Fruit fly (Drosophila melanogaster) whole organism, embryonic: ENCODE results near the gene CG9706.

Experiments
- ATbp ChIP-seq: fragments of 200-800 bp; sonication (Bioruptor generic); optimal IDR thresholded peaks from 2 replicates; lab custom pipeline; 2017; ENCODE audit warnings: missing biosample characterization, mild to moderate bottlenecking, missing genetic modification characterization, missing genetic modification reagents
- Ada2b ChIP-seq: fragments of 200-800 bp; sonication (Bioruptor generic); IDR thresholded peaks from 2 replicates; pipeline ENCODE4 v1.3.6; 2022; ENCODE audit warnings: missing biosample characterization, missing genetic modification characterization
- Blimp-1 ChIP-seq: fragments of 200-800 bp; sonication (Bioruptor generic); optimal IDR thresholded peaks from 3 replicates; lab custom pipeline; 2018; ENCODE audit warnings: missing biosample characterization, missing genetic modification characterization, mild to moderate bottlenecking, moderate library complexity, missing genetic modification reagents
- CG1024 ChIP-seq: fragments of 200-800 bp; sonication (Bioruptor generic); IDR thresholded peaks from 2 replicates; pipeline ENCODE4 v1.3.6; 2022; ENCODE audit warnings: missing biosample characterization, missing genetic modification characterization
- CG10267 ChIP-seq: fragments of 200-800 bp; sonication (Bioruptor generic); optimal IDR thresholded peaks from 2 replicates; lab custom pipeline; 2018; ENCODE audit warnings: missing biosample characterization, mild to moderate bottlenecking, missing genetic modification characterization, moderate library complexity
- CG10565 ChIP-seq: fragments of 200-800 bp; sonication (Bioruptor generic); optimal IDR thresholded peaks from 3 replicates; lab custom pipeline; 2016; ENCODE audit warnings: missing biosample characterization, mild to moderate bottlenecking, missing genetic modification characterization
- CG10979 ChIP-seq: fragments of 200-800 bp; sonication (Bioruptor generic); optimal IDR thresholded peaks from 2 replicates; lab custom pipeline; 2018; ENCODE audit warnings: missing biosample characterization, mild to moderate bottlenecking, missing genetic modification characterization, moderate library complexity
- CG11504 ChIP-seq: fragments of 200-800 bp; sonication (Bioruptor generic); optimal IDR thresholded peaks from 3 replicates; lab custom pipeline; 2019; ENCODE audit warnings: missing biosample characterization, mild to moderate bottlenecking, missing genetic modification characterization, moderate library complexity
- CG12391 ChIP-seq: fragments of 200-800 bp; sonication (Bioruptor generic); optimal IDR thresholded peaks from 3 replicates; lab custom pipeline; 2018; ENCODE audit warnings: missing biosample characterization, mild to moderate bottlenecking, missing genetic modification characterization, moderate library complexity
- CG13775 ChIP-seq: fragments of 200-800 bp; sonication (Bioruptor generic); optimal IDR thresholded peaks from 3 replicates; lab custom pipeline; 2017; ENCODE audit warnings: missing biosample characterization, mild to moderate bottlenecking, missing genetic modification characterization
- CG14710 ChIP-seq: fragments of 200-800 bp; sonication (Bioruptor generic); optimal IDR thresholded peaks from 3 replicates; lab custom pipeline; 2019; ENCODE audit warnings: missing biosample characterization, mild to moderate bottlenecking, missing genetic modification characterization, moderate library complexity
- CG14860 ChIP-seq: fragments of 200-800 bp; sonication (Bioruptor generic); IDR thresholded peaks from 3 replicates; pipeline ENCODE4 v1.3.6; 2022; ENCODE audit warnings: missing biosample characterization, missing genetic modification characterization; ENCODE audit not compliant: partially characterized antibody
- CG15479 ChIP-seq: fragments of 200-800 bp; sonication (Bioruptor generic); optimal IDR thresholded peaks from 3 replicates; lab custom pipeline; 2019; ENCODE audit warnings: missing biosample characterization, mild to moderate bottlenecking, missing genetic modification characterization, moderate library complexity
- CG15696 ChIP-seq: fragments of 200-800 bp; sonication (Bioruptor generic); optimal IDR thresholded peaks from 2 replicates; lab custom pipeline; 2019; ENCODE audit warnings: missing biosample characterization, mild to moderate bottlenecking, missing genetic modification characterization, moderate library complexity
- CG17359 ChIP-seq: fragments of 200-800 bp; sonication (Bioruptor generic); optimal IDR thresholded peaks from 3 replicates; lab custom pipeline; 2018; ENCODE audit warnings: missing biosample characterization, mild to moderate bottlenecking, missing genetic modification characterization, moderate library complexity
- CG18262 ChIP-seq: fragments of 200-800 bp; optimal IDR thresholded peaks from 3 replicates; lab custom pipeline; 2019; ENCODE audit warnings: missing biosample characterization, mild to moderate bottlenecking, missing genetic modification characterization, moderate library complexity
- CG18619 ChIP-seq: fragments of 200-800 bp; sonication (Bioruptor generic); optimal IDR thresholded peaks from 3 replicates; lab custom pipeline; 2017; ENCODE audit warnings: missing biosample characterization, mild to moderate bottlenecking, missing genetic modification characterization
- CG2202 ChIP-seq: fragments of 200-800 bp; sonication (Bioruptor generic); optimal IDR thresholded peaks from 2 replicates; lab custom pipeline; 2018; ENCODE audit warnings: missing biosample characterization, mild to moderate bottlenecking, missing genetic modification characterization
- CG2875 ChIP-seq: fragments of 200-800 bp; sonication (Bioruptor generic); optimal IDR thresholded peaks from 2 replicates; lab custom pipeline; 2017; ENCODE audit warnings: missing biosample characterization, mild to moderate bottlenecking, missing genetic modification characterization, missing genetic modification reagents
- CG31441 ChIP-seq: fragments of 200-800 bp; sonication (Bioruptor generic); IDR thresholded peaks from 2 replicates; pipeline ENCODE4 v1.3.6; 2022; ENCODE audit warnings: missing biosample characterization, missing genetic modification characterization
- CG42726 ChIP-seq: fragments of 200-800 bp; sonication (Bioruptor generic); IDR thresholded peaks from 2 replicates; pipeline ENCODE4 v1.3.6; 2022; ENCODE audit warnings: missing biosample characterization, missing genetic modification characterization; ENCODE audit not compliant: partially characterized antibody
- CG7556 ChIP-seq: fragments of 200-800 bp; sonication (Bioruptor generic); optimal IDR thresholded peaks from 2 replicates; lab custom pipeline; 2017; ENCODE audit warnings: missing biosample characterization, mild to moderate bottlenecking, missing genetic modification characterization
- CG8924 ChIP-seq: fragments of 200-800 bp; optimal IDR thresholded peaks from 3 replicates; lab custom pipeline; 2019; ENCODE audit warnings: missing biosample characterization, mild to moderate bottlenecking, missing genetic modification characterization, moderate library complexity
- CrebB ChIP-seq: fragments of 200-800 bp; sonication (Bioruptor generic); optimal IDR thresholded peaks from 3 replicates; lab custom pipeline; 2018; ENCODE audit warnings: missing biosample characterization, mild to moderate bottlenecking, missing genetic modification characterization
- D ChIP-seq, 2 experiments: fragments of 200-800 bp in 1 of 2; fragments of >200 bp in 1 of 2; sonication (Bioruptor generic) in 1 of 2; optimal IDR thresholded peaks; 2 replicates in 1 of 2; 3 replicates in 1 of 2; lab custom pipeline; 2017; ENCODE audit warnings: mild to moderate bottlenecking in 1 of 2, missing biosample characterization in 1 of 2, missing genetic modification characterization in 1 of 2, missing genetic modification reagents in 1 of 2
- D19A ChIP-seq: fragments of 200-800 bp; optimal IDR thresholded peaks from 3 replicates; lab custom pipeline; 2019; ENCODE audit warnings: missing biosample characterization, mild to moderate bottlenecking, missing genetic modification characterization, moderate library complexity
- Dp ChIP-seq: fragments of 200-800 bp; sonication (Bioruptor generic); optimal IDR thresholded peaks from 2 replicates; lab custom pipeline; 2018; ENCODE audit warnings: missing biosample characterization, mild to moderate bottlenecking, missing genetic modification characterization, moderate library complexity
- Fer1 ChIP-seq: fragments of 200-800 bp; sonication (Bioruptor generic); optimal IDR thresholded peaks from 2 replicates; lab custom pipeline; 2017; ENCODE audit warnings: missing biosample characterization, mild to moderate bottlenecking, missing genetic modification characterization
- Six4 ChIP-seq: fragments of 200-800 bp; sonication (Bioruptor generic); optimal IDR thresholded peaks from 2 replicates; lab custom pipeline; 2016; ENCODE audit warnings: missing biosample characterization, missing genetic modification characterization
- al ChIP-seq: fragments of 200-800 bp; sonication (Bioruptor generic); IDR thresholded peaks from 2 replicates; pipeline ENCODE4 v1.3.6; 2022; ENCODE audit warnings: missing biosample characterization, missing genetic modification characterization
- bsh ChIP-seq, 2 experiments: fragments of 200-800 bp; sonication (Bioruptor generic); optimal IDR thresholded peaks; 2 replicates each; lab custom pipeline; 2017 to 2018; ENCODE audit warnings: mild to moderate bottlenecking in 2 of 2, missing biosample characterization in 2 of 2, missing genetic modification characterization in 2 of 2, moderate library complexity in 1 of 2
- ci ChIP-seq: fragments of 200-800 bp; sonication (Bioruptor generic); IDR thresholded peaks from 3 replicates; pipeline ENCODE4 v1.3.6; 2022; ENCODE audit warnings: missing biosample characterization, missing genetic modification characterization
- dan ChIP-seq: fragments of 200-800 bp; sonication (Bioruptor generic); IDR thresholded peaks from 2 replicates; pipeline ENCODE4 v1.3.6; 2022; ENCODE audit warnings: missing biosample characterization, missing genetic modification characterization
- dmrt11E ChIP-seq: fragments of 200-800 bp; sonication (Bioruptor generic); optimal IDR thresholded peaks from 3 replicates; lab custom pipeline; 2018; ENCODE audit warnings: missing biosample characterization, mild to moderate bottlenecking, missing genetic modification characterization, moderate library complexity
- dmrt99B ChIP-seq: fragments of 200-800 bp; sonication (Bioruptor generic); optimal IDR thresholded peaks from 2 replicates; lab custom pipeline; 2018; ENCODE audit warnings: missing biosample characterization, mild to moderate bottlenecking, missing genetic modification characterization, moderate library complexity
- emc ChIP-seq: fragments of 200-800 bp; sonication (Bioruptor generic); optimal IDR thresholded peaks from 2 replicates; lab custom pipeline; 2016; ENCODE audit warnings: missing biosample characterization, missing genetic modification characterization
- fd96Cb ChIP-seq: fragments of 200-800 bp; sonication (Bioruptor generic); optimal IDR thresholded peaks from 2 replicates; lab custom pipeline; 2018; ENCODE audit warnings: missing biosample characterization, mild to moderate bottlenecking, missing genetic modification characterization, moderate library complexity
- gem ChIP-seq: fragments of 200-800 bp; sonication (Bioruptor generic); optimal IDR thresholded peaks from 2 replicates; lab custom pipeline; 2019; ENCODE audit warnings: missing biosample characterization, mild to moderate bottlenecking, missing genetic modification characterization, moderate library complexity
- gro ChIP-seq: fragments of 200-800 bp; sonication (Bioruptor generic); optimal IDR thresholded peaks from 2 replicates; lab custom pipeline; 2016; ENCODE audit warnings: missing biosample characterization, missing genetic modification characterization
- jing ChIP-seq: fragments of 200-800 bp; sonication (Bioruptor generic); optimal IDR thresholded peaks from 2 replicates; lab custom pipeline; 2018; ENCODE audit warnings: missing biosample characterization, mild to moderate bottlenecking, missing genetic modification characterization
- klu ChIP-seq: fragments of 200-800 bp; sonication (Bioruptor generic); IDR thresholded peaks from 2 replicates; pipeline ENCODE4 v1.3.6; 2022; ENCODE audit warnings: missing biosample characterization, missing genetic modification characterization
- lola ChIP-seq, 3 experiments: fragments of >200 bp in 2 of 3; fragments of 200-800 bp in 1 of 3; sonication (Bioruptor generic) in 1 of 3; optimal IDR thresholded peaks; 2 replicates each; lab custom pipeline; 2017 to 2019; ENCODE audit warnings: missing biosample characterization in 3 of 3, missing genetic modification characterization in 3 of 3, mild to moderate bottlenecking in 1 of 3, moderate library complexity in 1 of 3
- phol ChIP-seq: fragments of 200-800 bp; sonication (Bioruptor generic); optimal IDR thresholded peaks from 3 replicates; lab custom pipeline; 2018; ENCODE audit warnings: missing biosample characterization, mild to moderate bottlenecking, missing genetic modification characterization, moderate library complexity
- pros ChIP-seq: fragments of 200-800 bp; sonication (Bioruptor generic); optimal IDR thresholded peaks from 3 replicates; lab custom pipeline; 2019; ENCODE audit warnings: missing biosample characterization, mild to moderate bottlenecking, missing genetic modification characterization, moderate library complexity
- salm ChIP-seq: fragments of 200-800 bp; sonication (Bioruptor generic); optimal IDR thresholded peaks from 2 replicates; lab custom pipeline; 2018; ENCODE audit warnings: missing biosample characterization, mild to moderate bottlenecking, missing genetic modification characterization
- twi ChIP-seq: fragments of 200-800 bp; optimal IDR thresholded peaks from 2 replicates; lab custom pipeline; 2019; ENCODE audit warnings: missing biosample characterization, mild to moderate bottlenecking, missing genetic modification characterization, moderate library complexity
- z ChIP-seq: fragments of 200-800 bp; sonication (Bioruptor generic); IDR thresholded peaks from 3 replicates; pipeline ENCODE4 v1.3.6; 2022; ENCODE audit warnings: missing biosample characterization, missing genetic modification characterization

CG9706 gene

DNA sequence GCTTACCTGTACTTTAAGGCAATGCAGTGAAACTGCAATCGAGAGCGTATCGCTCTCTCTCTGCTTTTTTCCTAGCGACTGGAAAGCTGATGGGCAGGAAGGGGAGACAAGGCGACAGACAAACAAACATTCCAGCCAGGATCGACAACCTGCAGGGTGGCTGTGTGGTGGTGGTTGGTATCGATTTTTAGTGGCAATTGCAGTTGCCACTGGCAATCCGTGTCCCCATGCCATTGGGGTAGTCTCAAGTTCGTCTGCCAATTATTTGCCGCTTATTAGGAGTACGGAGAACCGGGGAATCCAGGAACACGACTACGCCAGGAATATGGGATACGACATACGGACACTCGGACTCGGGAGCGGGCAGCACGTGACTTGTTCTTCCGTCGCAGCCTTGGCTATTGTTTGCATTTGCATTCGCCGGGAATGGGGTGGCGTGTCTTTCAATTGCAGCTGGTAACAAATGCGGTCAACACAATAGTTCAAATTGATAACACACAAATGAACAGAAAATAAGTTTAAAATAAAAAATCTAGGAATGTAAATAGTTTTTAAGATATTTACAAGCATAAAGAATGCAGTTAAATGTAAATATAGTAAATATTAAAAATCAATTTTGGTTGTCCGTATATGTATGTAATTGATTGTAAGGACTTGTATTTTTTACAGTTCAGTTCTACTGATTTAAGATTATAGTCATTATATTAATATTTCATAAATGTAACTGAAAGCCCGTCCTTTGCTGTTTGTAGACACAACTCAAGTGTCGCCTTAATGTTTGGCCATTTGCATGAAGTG is 36.0 kb upstream of the CG9706 start (continued):
- peak in 1 of 2 experiments; percentile 10 for TF ChIP-seq bsh (GFP tag; optimal IDR thresholded peaks at IDR 0.05; lab: Kevin White, UChicago)
- peak; percentile 57 for TF ChIP-seq CG11504 (tag; lab: Kevin White, UChicago)
- TF ChIP-seq Blimp-1 (GFP tag; lab: Kevin White, UChicago) = peak; percentile 64
- TF ChIP-seq salm (tag; lab: Kevin White, UChicago) = no peak
- TF ChIP-seq CG17359 (tag; lab: Kevin White, UChicago) = peak; percentile 38
- peak; percentile 6 for TF ChIP-seq D19A (tag; lab: Kevin White, UChicago)
- peak; percentile 2 for TF ChIP-seq CG7556 (GFP tag; lab: Kevin White, UChicago)
- no peak for TF ChIP-seq CG14860
- TF ChIP-seq fd96Cb (tag; lab: Kevin White, UChicago) = peak; percentile 33
- TF ChIP-seq CG15479 (GFP tag; lab: Kevin White, UChicago) = no peak
- no peak for TF ChIP-seq dan
- TF ChIP-seq CG31441 (GFP tag; lab: Robert Waterston, UW) = 0 out of 2 replicates have a peak, but pooled peaks have one; percentile 17
- TF ChIP-seq dmrt11E (tag; lab: Kevin White, UChicago) = peak; percentile 24
- peak in 1 of 3 experiments; percentile 9 for TF ChIP-seq lola (GFP tag; optimal IDR thresholded peaks at IDR 0.05; lab: Kevin White, UChicago)
- peak; percentile 68 for TF ChIP-seq phol
- peak; percentile 17 for TF ChIP-seq ATbp (GFP tag; lab: Kevin White, UChicago)
- TF ChIP-seq dmrt99B (tag; lab: Kevin White, UChicago) = peak; percentile 49
- TF ChIP-seq CG18262 (tag; lab: Kevin White, UChicago) = peak; percentile 49
- no peak for TF ChIP-seq ci (GFP tag; lab: Robert Waterston, UW)
- TF ChIP-seq jing = no peak
- no peak for TF ChIP-seq CG13775 (GFP tag; lab: Kevin White, UChicago)
- TF ChIP-seq emc (GFP tag; lab: Kevin White, UChicago) = no peak
- TF ChIP-seq Six4 (GFP tag; lab: Kevin White, UChicago) = no peak
- peak; percentile 60 for TF ChIP-seq CG10979 (tag; lab: Kevin White, UChicago)
- TF ChIP-seq z (GFP tag; lab: Robert Waterston, UW) = no peak
- peak; percentile 59 for TF ChIP-seq CG10267 (tag; lab: Kevin White, UChicago)
- peak; percentile 7 for TF ChIP-seq CG12391 (tag; lab: Kevin White, UChicago)
- no peak for TF ChIP-seq CG18619
- peak; percentile 37 for TF ChIP-seq CG8924 (tag; lab: Kevin White, UChicago)
- peak; percentile 9 for TF ChIP-seq CG14710 (tag; lab: Kevin White, UChicago)
- peak; percentile 59 for TF ChIP-seq pros
- no peak for TF ChIP-seq CG1024 (GFP tag; lab: Robert Waterston, UW)
- no peak for TF ChIP-seq D (optimal IDR thresholded peaks at IDR 0.05; lab: Kevin White, UChicago)
- TF ChIP-seq D (GFP tag; optimal IDR thresholded peaks at IDR 0.05; lab: Kevin White, UChicago) = peak; percentile 29

DNA sequence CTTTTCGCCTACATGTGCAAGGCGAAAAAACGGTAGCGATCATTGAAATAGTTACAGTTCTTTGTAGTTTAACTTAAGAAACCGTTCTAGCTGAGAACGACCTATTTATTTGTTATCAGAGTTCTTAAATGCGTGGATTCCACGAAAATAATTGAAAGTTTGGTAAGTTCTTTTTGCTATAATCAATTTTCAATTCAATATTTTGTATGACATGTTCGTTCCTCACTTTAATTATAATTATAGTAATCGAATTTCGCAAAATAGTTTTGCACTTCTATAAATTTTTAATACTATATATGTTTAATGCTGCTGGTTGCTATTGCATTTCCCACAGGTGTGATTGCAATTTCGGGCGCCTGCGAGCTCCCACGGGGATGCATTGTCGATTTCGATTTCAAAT is 34.5 kb upstream of the CG9706 start:
- TF ChIP-seq CG2202 (tag; lab: Kevin White, UChicago) = no peak
- no peak for TF ChIP-seq Dp
- TF ChIP-seq CG15696 (tag; lab: Kevin White, UChicago) = no peak
- no peak for TF ChIP-seq Ada2b (GFP tag; lab: Robert Waterston, UW)
- no peak for TF ChIP-seq CrebB
- TF ChIP-seq dmrt11E (tag; lab: Kevin White, UChicago) = peak; percentile 9
- TF ChIP-seq CG10565 (GFP tag; lab: Kevin White, UChicago) = no peak
- peak in 1 of 2 experiments; percentile 53 for TF ChIP-seq bsh (GFP tag; optimal IDR thresholded peaks at IDR 0.05; lab: Kevin White, UChicago)
- no peak for TF ChIP-seq CG42726 (GFP tag; lab: Robert Waterston, UW)
- TF ChIP-seq CG2875 (GFP tag; lab: Kevin White, UChicago) = no peak
- TF ChIP-seq twi (tag; lab: Kevin White, UChicago) = no peak
- TF ChIP-seq klu (GFP tag; lab: Robert Waterston, UW) = no peak
- no peak for TF ChIP-seq Fer1
- no peak for TF ChIP-seq gro
- peak; percentile 27 for TF ChIP-seq gem (tag; lab: Kevin White, UChicago)
- no peak for TF ChIP-seq al (GFP tag; lab: Robert Waterston, UW)
